Worm (Caenorhabditis elegans) whole organism, mixed stage, embryonic: Measurements from ENCODE around the gene sbt-1.

Experiments
- bed-3 ChIP-seq: fragments of 200-800 bp; sonication (Bioruptor generic); optimal IDR thresholded peaks from 3 replicates; lab custom pipeline; 2018; ENCODE audit warnings: mild to moderate bottlenecking, missing genetic modification characterization, moderate library complexity, missing compliant biosample characterization
- ces-1 ChIP-seq: fragments of 150-350 bp; optimal IDR thresholded peaks from 2 replicates; lab custom pipeline; 2014; ENCODE audit warnings: missing biosample characterization, missing genetic modification reagents, missing genetic modification characterization
- elt-1 ChIP-seq: sonication (generic microtip); optimal IDR thresholded peaks from 2 replicates; lab custom pipeline; 2017; ENCODE audit warnings: missing genetic modification characterization, mild to moderate bottlenecking, missing compliant biosample characterization, antibody characterized with exemption, moderate library complexity, borderline replicate concordance; ENCODE audit not compliant: insufficient read depth
- elt-3 ChIP-seq: fragments of 150-350 bp; optimal IDR thresholded peaks from 2 replicates; lab custom pipeline; 2014; ENCODE audit warnings: missing biosample characterization, missing genetic modification characterization
- lin-13 ChIP-seq: fragments of 150-350 bp; optimal IDR thresholded peaks from 2 replicates; lab custom pipeline; 2014; ENCODE audit warnings: missing biosample characterization, missing genetic modification characterization
- mep-1 ChIP-seq: fragments of 150-350 bp; optimal IDR thresholded peaks from 2 replicates; lab custom pipeline; 2017; ENCODE audit warnings: missing biosample characterization, missing genetic modification reagents, missing genetic modification characterization, inconsistent platforms
- nhr-12 ChIP-seq: fragments of 150-350 bp; optimal IDR thresholded peaks from 2 replicates; lab custom pipeline; 2014; ENCODE audit warnings: missing biosample characterization, missing genetic modification characterization
- pha-4 ChIP-seq: fragments of 150-350 bp; optimal IDR thresholded peaks from 2 replicates; lab custom pipeline; 2018; ENCODE audit warnings: missing biosample characterization, missing genetic modification reagents, missing genetic modification characterization
- snpc-4 ChIP-seq: fragments of 150-350 bp; optimal IDR thresholded peaks from 2 replicates; lab custom pipeline; 2014; ENCODE audit warnings: missing biosample characterization, missing genetic modification characterization
- unc-39 ChIP-seq: fragments of 150-350 bp; optimal IDR thresholded peaks from 2 replicates; lab custom pipeline; 2014; ENCODE audit warnings: missing biosample characterization, missing genetic modification characterization
- zip-8 ChIP-seq: fragments of 150-350 bp; optimal IDR thresholded peaks from 2 replicates; lab custom pipeline; 2014; ENCODE audit warnings: missing biosample characterization, missing genetic modification characterization

ce11 chrV:20802906-20803305 is 25.8 kb downstream of the sbt-1 start, which contains the start of gene Y44A6D.5:
- TF ChIP-seq zip-8: no peak
- no peak for TF ChIP-seq pha-4
- TF ChIP-seq ces-1: no peak
- TF ChIP-seq lin-13: no peak
- no peak for TF ChIP-seq mep-1 (tag; lab: Kevin White, UChicago)
- TF ChIP-seq elt-1: no peak
- TF ChIP-seq nhr-12 (tag; lab: Kevin White, UChicago): no peak
- TF ChIP-seq snpc-4 (tag; lab: Kevin White, UChicago): no peak
- TF ChIP-seq elt-3 (tag; lab: Kevin White, UChicago): no peak
- TF ChIP-seq bed-3 (GFP tag; lab: Kevin White, UChicago): no peak
- no peak for TF ChIP-seq unc-39 (tag; lab: Kevin White, UChicago)
